Worm (Caenorhabditis elegans) whole organism, midembryonic: Measurements from ENCODE around the gene C08F11.3.
"Not testable (repeated sequence)": the region's sequence is repeated elsewhere in the genome, so short reads cannot be mapped to it uniquely, and the experiment has no call there.

Source experiments
- T22C8.4 ChIP-seq: fragments of 200-800 bp; sonication (Bioruptor generic); IDR thresholded peaks from 2 replicates; pipeline ENCODE4 v1.3.6; 2022; ENCODE audit warnings: missing genetic modification characterization, missing compliant biosample characterization
- cog-1 ChIP-seq: sonication (generic microtip); optimal IDR thresholded peaks from 2 replicates; lab custom pipeline; 2016; ENCODE audit warnings: missing genetic modification characterization, missing compliant biosample characterization
- flt-1 ChIP-seq: fragments of 200-800 bp; sonication (Bioruptor generic); IDR thresholded peaks from 2 replicates; pipeline ENCODE4 v1.3.6; 2022; ENCODE audit warnings: missing genetic modification characterization, missing compliant biosample characterization
- klf-2 ChIP-seq: fragments of 200-800 bp; sonication (Bioruptor generic); conservative IDR thresholded peaks from 2 replicates; pipeline ENCODE4 v1.3.6; 2022; ENCODE audit warnings: missing genetic modification reagents, missing genetic modification characterization, missing compliant biosample characterization
- med-1 ChIP-seq: sonication (generic microtip); optimal IDR thresholded peaks from 2 replicates; lab custom pipeline; 2017; ENCODE audit warnings: missing genetic modification characterization, mild to moderate bottlenecking, missing compliant biosample characterization, antibody characterized with exemption, missing genetic modification reagents; ENCODE audit not compliant: insufficient read depth
- ref-1 ChIP-seq: fragments of 200-800 bp; sonication (Bioruptor generic); conservative IDR thresholded peaks from 2 replicates; pipeline ENCODE4 v1.3.6; 2022; ENCODE audit warnings: missing genetic modification reagents, missing genetic modification characterization, missing compliant biosample characterization
- tab-1 ChIP-seq: fragments of 200-800 bp; sonication (Bioruptor generic); IDR thresholded peaks from 2 replicates; pipeline ENCODE4 v1.3.6; 2022; ENCODE audit warnings: missing genetic modification characterization, missing compliant biosample characterization
- ztf-23 ChIP-seq: fragments of 200-800 bp; sonication (Bioruptor generic); IDR thresholded peaks from 2 replicates; pipeline ENCODE4 v1.3.6; 2022; ENCODE audit warnings: missing genetic modification reagents, missing genetic modification characterization, missing compliant biosample characterization
- ztf-29 ChIP-seq: fragments of 200-800 bp; sonication (Bioruptor generic); IDR thresholded peaks from 2 replicates; pipeline ENCODE4 v1.3.6; 2022; ENCODE audit warnings: missing genetic modification reagents, missing genetic modification characterization, missing compliant biosample characterization

Gene C08F11.3

DNA sequence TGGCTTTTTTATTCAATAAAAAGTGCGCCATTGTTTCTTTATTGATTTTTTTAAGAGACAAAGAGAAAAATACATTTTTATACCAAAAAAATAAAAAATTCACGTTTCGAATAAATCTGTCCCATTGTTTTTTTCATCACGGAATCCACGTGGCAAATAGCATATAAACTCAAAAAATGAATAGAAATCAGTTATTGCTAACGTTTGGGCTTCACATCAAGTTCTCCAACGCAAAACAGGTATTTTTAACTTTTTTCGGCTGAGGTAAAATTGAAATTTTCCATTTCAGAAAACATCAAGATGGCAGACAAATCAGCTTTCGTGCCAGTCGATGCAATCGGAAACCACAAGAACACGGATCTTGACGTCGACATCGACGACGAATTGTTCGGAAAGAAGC, 26.0 kb upstream of the C08F11.3 start, which contains the start of gene Y45F10B.3:
Y45F10B.3 (plus strand) TSS at position 301 of the 400 bp plus-strand sequence.
- TF ChIP-seq med-1 (GFP tag; lab: Kevin White, UChicago) (no peak), ztf-23 (GFP tag; lab: Robert Waterston, UW) (no peak), cog-1 (tag; lab: Kevin White, UChicago) (no peak), ref-1 (GFP tag; lab: Robert Waterston, UW) (no peak), T22C8.4 (GFP tag; lab: Robert Waterston, UW) (no peak), klf-2 (no peak), flt-1 (no peak), tab-1 (no peak), ztf-29 (no peak)

DNA sequence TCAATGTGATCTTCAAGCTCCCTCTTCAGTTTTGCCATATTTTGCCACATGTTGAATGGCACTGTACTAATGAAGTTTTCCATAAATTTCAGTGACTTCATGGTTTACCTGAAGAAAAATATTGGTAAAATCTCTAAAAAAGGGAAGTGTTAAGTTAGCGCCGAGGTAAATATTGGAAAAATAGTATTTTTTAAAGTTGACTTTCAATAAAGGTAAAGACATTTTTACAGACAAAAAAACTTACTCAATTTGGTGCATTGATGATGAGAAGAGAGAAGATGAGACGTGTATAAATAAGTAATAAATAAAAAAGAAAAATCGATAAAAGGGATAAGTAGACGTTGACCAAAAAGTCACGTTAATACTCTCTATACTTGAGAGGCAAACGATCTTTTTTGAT, 21.5 kb upstream of the C08F11.3 start, which contains the start of gene Y45F10B.9:
Y45F10B.9 (minus strand) TSS at position 101 of the 400 bp plus-strand sequence.
- not testable (repeated sequence) for TF ChIP-seq ztf-23 (GFP tag; lab: Robert Waterston, UW); flt-1; cog-1 (tag; lab: Kevin White, UChicago)

DNA sequence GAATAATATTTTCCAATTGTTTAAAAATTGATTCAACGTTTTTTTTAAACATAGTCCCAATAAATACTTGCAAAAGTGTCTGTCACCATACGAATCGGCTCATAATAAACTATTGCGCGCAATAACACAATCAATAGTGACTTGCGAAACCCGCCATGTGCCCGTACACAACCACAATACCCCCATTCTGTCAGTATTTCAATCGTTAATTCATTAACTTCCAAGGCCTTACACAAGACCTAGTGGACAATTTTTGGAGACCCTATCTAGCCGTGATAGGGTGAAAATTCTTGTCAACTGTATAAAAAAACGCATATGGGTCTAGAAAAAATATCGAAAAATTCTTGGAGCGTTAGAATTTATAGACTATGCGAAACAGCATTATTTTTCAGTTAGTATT, 18.7 kb upstream of the C08F11.3 start:
- TF ChIP-seq klf-2 (no peak), ztf-29 (no peak), ztf-23 (GFP tag; lab: Robert Waterston, UW) (no peak), ref-1 (GFP tag; lab: Robert Waterston, UW) (no peak), flt-1 (no peak), T22C8.4 (GFP tag; lab: Robert Waterston, UW) (no peak), tab-1 (no peak), med-1 (GFP tag; lab: Kevin White, UChicago) (no peak), cog-1 (tag; lab: Kevin White, UChicago) (no peak)

DNA sequence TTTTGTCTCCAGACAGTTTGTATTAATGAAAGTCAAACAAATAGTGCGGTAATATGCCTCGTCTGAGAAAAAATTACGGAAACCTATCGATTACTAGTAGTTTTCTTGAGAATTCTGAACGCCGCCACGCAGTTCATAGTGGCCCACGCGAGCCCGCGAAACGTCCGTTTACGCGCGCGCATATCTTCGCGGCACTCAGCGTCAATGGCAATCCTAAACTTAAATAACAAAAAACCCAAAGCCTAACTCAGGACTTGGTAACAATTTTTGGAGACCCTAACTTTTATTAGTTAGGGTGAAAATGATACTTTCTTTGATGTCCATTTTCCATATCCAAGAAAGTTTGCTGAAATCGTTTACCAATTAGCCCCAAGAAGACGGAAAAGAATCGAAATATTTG, 17.9 kb upstream of the C08F11.3 start:
- TF ChIP-seq ztf-29 = no peak
- no peak for TF ChIP-seq ztf-23 (GFP tag; lab: Robert Waterston, UW)
- no peak for TF ChIP-seq flt-1
- TF ChIP-seq cog-1 (tag; lab: Kevin White, UChicago) = no peak
- TF ChIP-seq ref-1 (GFP tag; lab: Robert Waterston, UW) = no peak
- TF ChIP-seq med-1 (GFP tag; lab: Kevin White, UChicago) = no peak
- no peak for TF ChIP-seq T22C8.4 (GFP tag; lab: Robert Waterston, UW)

DNA sequence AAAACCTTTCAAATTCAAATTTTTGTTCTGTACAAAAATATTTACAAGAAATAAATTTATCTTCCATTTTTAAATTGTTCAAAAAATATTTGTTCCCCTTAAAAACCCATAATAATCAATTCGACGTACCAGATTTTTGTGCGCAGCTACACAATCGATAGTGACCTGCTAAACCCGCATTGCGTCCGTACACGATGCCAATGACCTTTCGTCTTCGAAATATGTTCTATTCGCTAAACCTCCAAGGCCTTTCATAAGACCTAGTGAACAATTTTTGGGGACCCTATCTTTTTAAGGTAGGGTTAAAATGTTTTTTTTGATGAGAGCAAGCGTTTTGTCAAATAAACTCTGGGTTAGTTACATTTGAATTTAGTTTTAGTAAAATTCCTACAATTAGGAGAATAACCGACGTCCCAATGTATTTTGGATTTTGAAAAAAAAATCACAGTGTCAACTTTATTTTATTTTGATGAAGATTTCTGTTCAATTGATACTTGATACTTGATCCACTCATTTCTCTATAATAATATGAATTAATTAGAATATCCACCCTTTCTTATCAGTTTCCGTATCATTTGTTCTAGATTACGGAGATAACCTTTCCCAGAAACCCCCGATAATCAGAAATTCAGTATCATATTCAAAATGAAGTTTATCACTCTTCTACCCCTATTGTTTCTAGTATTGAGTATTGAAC, 17.2 kb upstream of the C08F11.3 start, which contains the start of gene Y45F10B.59:
Y45F10B.59 (plus strand) TSS at position 647 of the 697 bp plus-strand sequence.
- TF ChIP-seq T22C8.4 (GFP tag; lab: Robert Waterston, UW) (no peak), ref-1 (GFP tag; lab: Robert Waterston, UW) (no peak), cog-1 (tag; lab: Kevin White, UChicago) (no peak), klf-2 (no peak), ztf-23 (GFP tag; lab: Robert Waterston, UW) (no peak), tab-1 (no peak), flt-1 (no peak), med-1 (GFP tag; lab: Kevin White, UChicago) (no peak), ztf-29 (no peak)

DNA sequence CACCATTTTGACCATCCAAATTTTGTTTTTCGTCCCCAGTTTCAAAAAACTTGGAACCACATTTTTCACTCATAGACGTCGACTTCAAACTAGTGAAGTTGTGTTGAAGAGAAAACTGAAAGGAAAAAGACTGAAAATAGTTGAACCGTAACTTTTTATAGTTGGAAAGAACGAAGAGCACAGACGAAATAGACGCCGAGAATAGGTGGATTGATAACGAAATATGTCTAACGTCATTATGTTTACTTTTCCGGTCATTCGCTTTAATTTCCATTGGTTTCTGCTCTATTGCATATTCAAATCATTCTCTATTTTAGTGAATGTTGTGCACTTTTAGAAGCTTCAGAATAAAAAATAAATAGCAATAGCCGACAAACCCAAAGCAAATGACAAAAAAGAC, 9.5 kb upstream of the C08F11.3 start, which contains the start of gene C08F11.13:
C08F11.13 (minus strand) TSS at position 138 of the 400 bp plus-strand sequence.
- no peak for TF ChIP-seq tab-1
- no peak for TF ChIP-seq med-1 (GFP tag; lab: Kevin White, UChicago)
- no peak for TF ChIP-seq klf-2
- no peak for TF ChIP-seq T22C8.4 (GFP tag; lab: Robert Waterston, UW)
- no peak for TF ChIP-seq cog-1 (tag; lab: Kevin White, UChicago)
- no peak for TF ChIP-seq ztf-23 (GFP tag; lab: Robert Waterston, UW)
- no peak for TF ChIP-seq ztf-29

DNA sequence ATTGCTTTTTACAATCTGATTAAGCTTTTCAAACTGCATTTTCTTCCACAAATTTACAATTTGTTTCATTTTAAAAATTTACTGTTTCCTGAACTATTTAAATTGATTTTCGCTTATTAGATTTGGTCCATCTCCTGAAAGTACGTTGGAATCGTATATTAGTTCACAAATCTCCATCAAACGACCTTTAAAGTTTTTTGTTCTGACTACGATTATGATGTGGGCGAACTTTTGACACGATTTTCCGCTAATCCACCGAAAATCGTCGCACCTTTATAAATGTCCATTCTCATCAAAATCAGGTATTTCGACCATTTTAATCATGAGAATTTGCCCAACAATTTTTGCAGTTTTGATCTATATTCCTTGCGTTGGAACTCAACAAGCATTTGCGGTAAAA, 4.2 kb downstream of the C08F11.3 start, which contains the start of gene C08F11.1:
C08F11.1 (plus strand) TSS at position 301 of the 400 bp plus-strand sequence.
- no peak for TF ChIP-seq T22C8.4 (GFP tag; lab: Robert Waterston, UW)
- TF ChIP-seq med-1 (GFP tag; lab: Kevin White, UChicago) = no peak
- no peak for TF ChIP-seq klf-2
- no peak for TF ChIP-seq ztf-23 (GFP tag; lab: Robert Waterston, UW)
- TF ChIP-seq ztf-29 = no peak
- no peak for TF ChIP-seq flt-1
- TF ChIP-seq cog-1 (tag; lab: Kevin White, UChicago) = no peak
- no peak for TF ChIP-seq ref-1 (GFP tag; lab: Robert Waterston, UW)
- no peak for TF ChIP-seq tab-1

DNA sequence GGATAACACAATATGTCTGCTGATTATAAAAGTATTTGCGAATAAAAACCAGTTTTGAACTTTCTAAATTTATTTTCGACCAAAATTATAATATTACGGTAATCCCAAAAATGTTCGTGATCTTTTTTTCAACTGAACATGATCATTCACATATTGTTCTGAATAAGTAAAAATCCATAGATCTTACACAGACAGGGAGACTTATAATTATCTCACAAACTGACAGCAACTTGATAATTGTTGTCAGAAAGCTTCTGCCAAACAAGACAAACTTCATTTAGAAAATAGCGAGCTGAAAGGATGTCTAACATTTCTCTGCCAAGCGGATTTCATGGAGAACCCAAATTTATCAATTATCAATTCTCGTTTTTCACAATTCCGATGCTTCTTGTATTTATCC, 7.2 kb downstream of the C08F11.3 start, which contains the start of gene sru-21:
sru-21 (plus strand) TSS at position 301 of the 400 bp plus-strand sequence.
- TF ChIP-seq tab-1 (no peak), ztf-29 (no peak), T22C8.4 (GFP tag; lab: Robert Waterston, UW) (no peak), ref-1 (GFP tag; lab: Robert Waterston, UW) (no peak), flt-1 (no peak), ztf-23 (GFP tag; lab: Robert Waterston, UW) (no peak), klf-2 (no peak), cog-1 (tag; lab: Kevin White, UChicago) (no peak), med-1 (GFP tag; lab: Kevin White, UChicago) (no peak)

DNA sequence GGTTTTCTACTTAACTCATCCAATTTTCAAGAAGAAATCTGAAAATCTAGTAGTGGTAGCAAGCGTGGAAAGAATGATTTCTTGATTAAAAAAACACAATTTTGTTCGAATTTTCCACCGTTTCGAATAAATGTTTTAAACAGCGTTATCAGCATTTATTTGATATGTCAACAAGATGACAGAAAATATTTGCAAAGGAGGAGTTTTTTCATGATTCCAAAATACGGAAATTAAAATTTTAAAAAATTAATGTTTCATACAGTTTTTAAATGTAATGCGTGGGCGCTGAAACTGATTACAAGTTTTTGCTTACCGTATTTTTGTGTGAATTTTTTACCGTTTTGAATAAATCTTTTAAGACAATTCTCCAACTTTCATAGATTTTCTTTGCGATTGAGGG, 13.3 kb downstream of the C08F11.3 start:
- TF ChIP-seq ztf-29 (no peak), T22C8.4 (GFP tag; lab: Robert Waterston, UW) (no peak), tab-1 (no peak), ztf-23 (GFP tag; lab: Robert Waterston, UW) (no peak), flt-1 (no peak)

DNA sequence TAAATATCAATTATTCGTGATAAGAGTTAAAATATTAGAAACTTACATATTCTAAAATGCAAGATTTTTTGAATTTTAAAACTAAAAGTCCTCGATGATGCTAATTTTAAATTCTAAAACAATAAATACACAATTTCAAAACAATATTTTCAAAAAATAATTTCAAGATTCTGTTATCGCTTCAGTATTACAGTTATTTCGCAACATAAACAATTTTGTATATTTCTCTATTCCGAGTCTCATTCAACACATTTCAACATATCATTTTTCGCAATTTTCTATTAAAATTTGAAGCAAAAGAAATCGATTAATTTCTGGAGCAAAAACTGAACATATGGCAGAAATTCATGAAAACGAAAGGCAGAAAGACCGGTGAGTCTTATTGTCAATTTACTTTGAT, 13.9 kb downstream of the C08F11.3 start, which contains the start of gene fbxa-98:
fbxa-98 (plus strand) TSS at position 243 of the 400 bp plus-strand sequence.
- TF ChIP-seq med-1 (GFP tag; lab: Kevin White, UChicago) = no peak
